Fruit fly (Drosophila melanogaster) whole organism, pupa: Measurements from ENCODE around the gene CG8369.
A peak's percentile ranks its signal among the peaks of the same experiment; 100 is the strongest.

Source experiments
- CG10348 ChIP-seq: fragments of 200-800 bp; sonication (Bioruptor generic); IDR thresholded peaks from 2 replicates; pipeline ENCODE4 v1.3.6; 2022; ENCODE audit warnings: missing biosample characterization, missing genetic modification characterization
- CG12605 ChIP-seq: fragments of 200-800 bp; sonication (Bioruptor generic); IDR thresholded peaks from 2 replicates; pipeline ENCODE4 v1.3.6; 2022; ENCODE audit warnings: missing biosample characterization, missing genetic modification characterization
- CG13204 ChIP-seq: fragments of 200-800 bp; sonication (Bioruptor generic); optimal IDR thresholded peaks from 2 replicates; lab custom pipeline; 2018; ENCODE audit warnings: missing biosample characterization, mild to moderate bottlenecking, missing genetic modification characterization, moderate library complexity
- CG14655 ChIP-seq: fragments of 200-800 bp; sonication (Bioruptor generic); optimal IDR thresholded peaks from 3 replicates; lab custom pipeline; 2017; ENCODE audit warnings: mild to moderate bottlenecking, missing biosample characterization, missing genetic modification reagents, missing genetic modification characterization
- CG15710 ChIP-seq: fragments of 200-800 bp; sonication (Bioruptor generic); optimal IDR thresholded peaks from 2 replicates; lab custom pipeline; 2018; ENCODE audit warnings: missing biosample characterization, mild to moderate bottlenecking, missing genetic modification characterization, moderate library complexity
- CG17806 ChIP-seq: fragments of 200-800 bp; sonication (Bioruptor generic); optimal IDR thresholded peaks from 2 replicates; lab custom pipeline; 2018; ENCODE audit warnings: missing biosample characterization, mild to moderate bottlenecking, missing genetic modification characterization, moderate library complexity
- CG32121 ChIP-seq: fragments of 200-800 bp; sonication (Bioruptor generic); IDR thresholded peaks from 2 replicates; pipeline ENCODE4 v1.3.6; 2022; ENCODE audit warnings: missing biosample characterization, missing genetic modification characterization
- CG34367 ChIP-seq: fragments of 200-800 bp; sonication (Bioruptor generic); optimal IDR thresholded peaks from 2 replicates; lab custom pipeline; 2018; ENCODE audit warnings: missing biosample characterization, mild to moderate bottlenecking, missing genetic modification characterization
- CG4496 ChIP-seq: fragments of 200-800 bp; sonication (Bioruptor generic); IDR thresholded peaks from 3 replicates; pipeline ENCODE4 v1.3.6; 2022; ENCODE audit warnings: missing biosample characterization, missing genetic modification characterization
- CG8159 ChIP-seq: fragments of 200-800 bp; sonication (Bioruptor generic); optimal IDR thresholded peaks from 3 replicates; lab custom pipeline; 2018; ENCODE audit warnings: missing biosample characterization, mild to moderate bottlenecking, missing genetic modification characterization, moderate library complexity
- CG8301 ChIP-seq: fragments of 200-800 bp; sonication (Bioruptor generic); optimal IDR thresholded peaks from 2 replicates; lab custom pipeline; 2018; ENCODE audit warnings: missing biosample characterization, mild to moderate bottlenecking, missing genetic modification characterization
- CG9948 ChIP-seq: fragments of 200-800 bp; sonication (Bioruptor generic); optimal IDR thresholded peaks from 2 replicates; lab custom pipeline; 2018; ENCODE audit warnings: missing biosample characterization, mild to moderate bottlenecking, missing genetic modification characterization, moderate library complexity
- D1 ChIP-seq: fragments of 200-800 bp; sonication (Bioruptor generic); optimal IDR thresholded peaks from 2 replicates; lab custom pipeline; 2018; ENCODE audit warnings: missing biosample characterization, mild to moderate bottlenecking, missing genetic modification characterization, moderate library complexity
- EcR ChIP-seq: fragments of 200-800 bp; sonication (Bioruptor generic); optimal IDR thresholded peaks from 3 replicates; lab custom pipeline; 2019; ENCODE audit warnings: missing biosample characterization, missing genetic modification characterization, mild to moderate bottlenecking, moderate library complexity, missing genetic modification reagents
- Ets98B ChIP-seq: fragments of 200-800 bp; sonication (Bioruptor generic); IDR thresholded peaks from 2 replicates; pipeline ENCODE4 v1.3.6; 2022; ENCODE audit warnings: missing biosample characterization, missing genetic modification characterization
- Pif1A ChIP-seq: fragments of 200-800 bp; sonication (Bioruptor generic); optimal IDR thresholded peaks from 3 replicates; lab custom pipeline; 2016; ENCODE audit warnings: missing biosample characterization, missing genetic modification characterization
- Pif1B ChIP-seq: fragments of 200-800 bp; sonication (Bioruptor generic); optimal IDR thresholded peaks from 3 replicates; lab custom pipeline; 2016; ENCODE audit warnings: missing biosample characterization, missing genetic modification characterization
- Snoo ChIP-seq: fragments of 200-800 bp; sonication (Bioruptor generic); optimal IDR thresholded peaks from 3 replicates; lab custom pipeline; 2017; ENCODE audit warnings: missing biosample characterization, mild to moderate bottlenecking, missing genetic modification characterization, inconsistent platforms
- fd96Ca ChIP-seq: fragments of 200-800 bp; sonication (Bioruptor generic); IDR thresholded peaks from 3 replicates; pipeline ENCODE4 v1.3.6; 2022; ENCODE audit warnings: missing biosample characterization, missing genetic modification characterization
- gl ChIP-seq: fragments of 200-800 bp; sonication (Bioruptor generic); optimal IDR thresholded peaks from 2 replicates; lab custom pipeline; 2018; ENCODE audit warnings: missing biosample characterization, mild to moderate bottlenecking, missing genetic modification characterization
- rn ChIP-seq: fragments of 200-800 bp; sonication (Bioruptor generic); IDR thresholded peaks from 2 replicates; pipeline ENCODE4 v1.3.6; 2022; ENCODE audit warnings: missing biosample characterization, missing genetic modification characterization

Gene CG8369

dm6 chr3R:8811323-8811936 is 10.4 kb upstream of the CG8369 start:
- TF ChIP-seq CG9948 (tag; lab: Kevin White, UChicago): peak; percentile 99
- TF ChIP-seq CG8159 (tag; lab: Kevin White, UChicago): peak; percentile 99
- peak; percentile 99 for TF ChIP-seq CG15710 (tag; lab: Kevin White, UChicago)
- TF ChIP-seq CG4496: peak; percentile 99
- peak; percentile 99 for TF ChIP-seq CG14655 (GFP tag; lab: Kevin White, UChicago)
- peak; percentile 96 for TF ChIP-seq Snoo
- peak; percentile 99 for TF ChIP-seq Pif1A (GFP tag; lab: Kevin White, UChicago)
- peak; percentile 99 for TF ChIP-seq CG8301 (tag; lab: Kevin White, UChicago)
- peak; percentile 99 for TF ChIP-seq Ets98B (GFP tag; lab: Robert Waterston, UW)
- TF ChIP-seq CG17806 (tag; lab: Kevin White, UChicago): peak; percentile 99
- TF ChIP-seq D1: peak; percentile 98
- peak; percentile 96 for TF ChIP-seq gl (tag; lab: Kevin White, UChicago)
- TF ChIP-seq CG13204 (GFP tag; lab: Kevin White, UChicago): peak; percentile 95
- peak; percentile 99 for TF ChIP-seq Pif1B (GFP tag; lab: Kevin White, UChicago)
- peak; percentile 98 for TF ChIP-seq CG12605 (GFP tag; lab: Robert Waterston, UW)
- TF ChIP-seq fd96Ca (GFP tag; lab: Robert Waterston, UW): peak; percentile 99
- TF ChIP-seq EcR (GFP tag; lab: Kevin White, UChicago): peak; percentile 85
- peak; percentile 99 for TF ChIP-seq CG34367 (tag; lab: Kevin White, UChicago)
- peak; percentile 99 for TF ChIP-seq CG32121 (GFP tag; lab: Robert Waterston, UW)
- peak; percentile 98 for TF ChIP-seq rn (GFP tag; lab: Robert Waterston, UW)
- TF ChIP-seq CG10348 (GFP tag; lab: Robert Waterston, UW): peak; percentile 98

dm6 chr3R:8812342-8812966 is 9.4 kb upstream of the CG8369 start:
- TF ChIP-seq CG14655 (GFP tag; lab: Kevin White, UChicago) (peak; percentile 80), CG12605 (GFP tag; lab: Robert Waterston, UW) (peak; percentile 87), CG13204 (GFP tag; lab: Kevin White, UChicago) (peak; percentile 14), CG8301 (tag; lab: Kevin White, UChicago) (peak; percentile 90), CG17806 (tag; lab: Kevin White, UChicago) (peak; percentile 82), Snoo (peak; percentile 44), CG34367 (tag; lab: Kevin White, UChicago) (peak; percentile 70), Ets98B (GFP tag; lab: Robert Waterston, UW) (peak; percentile 93), fd96Ca (GFP tag; lab: Robert Waterston, UW) (peak; percentile 94; the same call in 2 of the 3 replicates), EcR (GFP tag; lab: Kevin White, UChicago) (peak; percentile 54), CG8159 (tag; lab: Kevin White, UChicago) (peak; percentile 83), CG32121 (GFP tag; lab: Robert Waterston, UW) (peak; percentile 92), CG10348 (GFP tag; lab: Robert Waterston, UW) (0 out of 2 replicates have a peak, but pooled peaks have one; percentile 31), rn (GFP tag; lab: Robert Waterston, UW) (peak; percentile 89), gl (tag; lab: Kevin White, UChicago) (peak; percentile 57), Pif1B (GFP tag; lab: Kevin White, UChicago) (peak; percentile 87), CG15710 (tag; lab: Kevin White, UChicago) (peak; percentile 83), CG4496 (peak; percentile 96), Pif1A (GFP tag; lab: Kevin White, UChicago) (peak; percentile 81), D1 (peak; percentile 61), CG9948 (tag; lab: Kevin White, UChicago) (peak; percentile 63)

- no peak for TF ChIP-seq CG9948 (tag; lab: Kevin White, UChicago)
- no peak for TF ChIP-seq Pif1B (GFP tag; lab: Kevin White, UChicago)
- no peak for TF ChIP-seq CG17806 (tag; lab: Kevin White, UChicago)
- TF ChIP-seq Snoo: no peak
- no peak for TF ChIP-seq CG13204 (GFP tag; lab: Kevin White, UChicago)
- TF ChIP-seq EcR (GFP tag; lab: Kevin White, UChicago): no peak
- TF ChIP-seq Ets98B (GFP tag; lab: Robert Waterston, UW): no peak
- no peak for TF ChIP-seq gl (tag; lab: Kevin White, UChicago)
- no peak for TF ChIP-seq Pif1A (GFP tag; lab: Kevin White, UChicago)
- TF ChIP-seq fd96Ca (GFP tag; lab: Robert Waterston, UW): no peak
- no peak for TF ChIP-seq CG12605 (GFP tag; lab: Robert Waterston, UW)
- TF ChIP-seq CG32121 (GFP tag; lab: Robert Waterston, UW): no peak
- TF ChIP-seq CG34367 (tag; lab: Kevin White, UChicago): no peak
- no peak for TF ChIP-seq CG8301 (tag; lab: Kevin White, UChicago)
- TF ChIP-seq CG8159 (tag; lab: Kevin White, UChicago): no peak
- TF ChIP-seq D1: no peak
- TF ChIP-seq CG10348 (GFP tag; lab: Robert Waterston, UW): no peak
- TF ChIP-seq rn (GFP tag; lab: Robert Waterston, UW): no peak
- TF ChIP-seq CG14655 (GFP tag; lab: Kevin White, UChicago): no peak
Observed at dm6 chr3R:8813164-8813629, 8.6 kb upstream of the CG8369 start, which contains the start of gene CG9837. CG9837 (minus strand) TSS chr3R:8813579.

dm6 chr3R:8814029-8814647 is 7.7 kb upstream of the CG8369 start:
- TF ChIP-seq EcR (GFP tag; lab: Kevin White, UChicago) (no peak), Ets98B (GFP tag; lab: Robert Waterston, UW) (no peak)
